Worm (Caenorhabditis elegans) whole organism, late embryonic: Measurements from ENCODE around the gene Y56A3A.33.

Source experiments
- ama-1 ChIP-seq: fragments of 150-350 bp; optimal IDR thresholded peaks from 2 replicates; lab custom pipeline; 2014
- dmd-4 ChIP-seq: sonication (generic microtip); optimal IDR thresholded peaks from 2 replicates; lab custom pipeline; 2016; ENCODE audit warnings: borderline replicate concordance, missing genetic modification characterization, missing compliant biosample characterization
- ets-4 ChIP-seq: sonication (generic microtip); optimal IDR thresholded peaks from 2 replicates; lab custom pipeline; 2016; ENCODE audit warnings: missing genetic modification characterization, missing compliant biosample characterization
- fkh-10 ChIP-seq: fragments of 150-350 bp; optimal IDR thresholded peaks from 2 replicates; lab custom pipeline; 2014; ENCODE audit warnings: missing biosample characterization, missing genetic modification reagents, missing genetic modification characterization
- hlh-30 ChIP-seq: sonication (generic microtip); optimal IDR thresholded peaks from 2 replicates; lab custom pipeline; 2017; ENCODE audit warnings: antibody characterized with exemption, missing genetic modification characterization, missing compliant biosample characterization; ENCODE audit not compliant: insufficient read depth
- nhr-232 ChIP-seq: sonication (generic microtip); optimal IDR thresholded peaks from 2 replicates; lab custom pipeline; 2016; ENCODE audit warnings: missing genetic modification characterization, missing compliant biosample characterization
- pqm-1 ChIP-seq: sonication (generic microtip); optimal IDR thresholded peaks from 2 replicates; lab custom pipeline; 2016; ENCODE audit warnings: missing genetic modification characterization, missing compliant biosample characterization
- tbx-2 ChIP-seq: sonication (generic microtip); optimal IDR thresholded peaks from 2 replicates; lab custom pipeline; 2016; ENCODE audit warnings: missing genetic modification characterization, missing compliant biosample characterization
- unc-86 ChIP-seq: sonication (generic microtip); optimal IDR thresholded peaks from 2 replicates; lab custom pipeline; 2016; ENCODE audit warnings: missing genetic modification characterization, missing compliant biosample characterization

DNA sequence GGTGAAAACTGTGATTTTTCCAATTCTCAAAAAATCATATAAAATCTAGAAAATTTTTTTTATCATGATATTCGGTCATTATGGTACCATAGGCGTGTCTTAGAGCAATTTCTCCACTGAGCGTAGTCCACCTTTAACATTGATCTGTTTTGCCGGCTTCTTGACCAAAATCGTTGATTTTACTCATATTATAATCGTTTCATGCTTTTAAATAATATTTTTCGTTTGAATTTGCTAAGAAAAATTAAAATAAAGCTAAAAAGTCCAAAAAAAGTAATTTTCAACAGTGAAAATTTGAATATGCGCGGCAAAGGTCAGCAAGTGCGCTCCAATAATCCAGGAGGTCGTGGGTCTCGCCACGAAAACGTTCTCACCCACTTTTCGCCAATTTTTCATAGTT is 38.2 kb upstream of the Y56A3A.33 start, which contains the start of gene Y79H2A.4:
- TF ChIP-seq ets-4 (tag; lab: Kevin White, UChicago) (no peak), tbx-2 (no peak), dmd-4 (tag; lab: Kevin White, UChicago) (no peak), fkh-10 (GFP tag; lab: Kevin White, UChicago) (no peak), ama-1 (no peak), hlh-30 (no peak), pqm-1 (tag; lab: Kevin White, UChicago) (no peak), unc-86 (tag; lab: Kevin White, UChicago) (no peak), nhr-232 (tag; lab: Kevin White, UChicago) (no peak)
